Worm (Caenorhabditis elegans): Measurements from ENCODE around the gene eef-1B.1.

Gene eef-1B.1

ce11 chrIII:7977224-7977623, 4.0 kb upstream of the eef-1B.1 start:
- no peak for TF ChIP-seq C38D4.7 (GFP tag; optimal IDR thresholded peaks at IDR 0.05)
- no peak for TF ChIP-seq ceh-14 (tag; optimal IDR thresholded peaks at IDR 0.05)
- TF ChIP-seq nhr-232 (tag; optimal IDR thresholded peaks at IDR 0.05) = no peak
- TF ChIP-seq pag-3 (tag; optimal IDR thresholded peaks at IDR 0.05; ENCODE audit: borderline replicate concordance) = no peak
- no peak for TF ChIP-seq F13H6.1 (tag; optimal IDR thresholded peaks at IDR 0.05)
- TF ChIP-seq pat-9 (tag; optimal IDR thresholded peaks at IDR 0.05) = no peak
- no peak for TF ChIP-seq sox-4 (tag; optimal IDR thresholded peaks at IDR 0.05)
- no peak for TF ChIP-seq ceh-34 (tag; optimal IDR thresholded peaks at IDR 0.05)
- TF ChIP-seq K09A11.1 (tag; optimal IDR thresholded peaks at IDR 0.05; ENCODE audit: insufficient read depth) = no peak
- TF ChIP-seq nhr-11 (tag; optimal IDR thresholded peaks at IDR 0.05) = no peak
- TF ChIP-seq pha-2 (tag; optimal IDR thresholded peaks at IDR 0.05) = no peak
- no peak for TF ChIP-seq gmeb-2 (tag; optimal IDR thresholded peaks at IDR 0.05)
- TF ChIP-seq madf-2 (tag; optimal IDR thresholded peaks at IDR 0.05) = no peak
- TF ChIP-seq mec-3 (tag; optimal IDR thresholded peaks at IDR 0.05; ENCODE audit: borderline replicate concordance) = no peak
- TF ChIP-seq ahr-1 (tag; optimal IDR thresholded peaks at IDR 0.05) = no peak
- no peak for TF ChIP-seq dve-1 (tag; optimal IDR thresholded peaks at IDR 0.05)

DNA sequence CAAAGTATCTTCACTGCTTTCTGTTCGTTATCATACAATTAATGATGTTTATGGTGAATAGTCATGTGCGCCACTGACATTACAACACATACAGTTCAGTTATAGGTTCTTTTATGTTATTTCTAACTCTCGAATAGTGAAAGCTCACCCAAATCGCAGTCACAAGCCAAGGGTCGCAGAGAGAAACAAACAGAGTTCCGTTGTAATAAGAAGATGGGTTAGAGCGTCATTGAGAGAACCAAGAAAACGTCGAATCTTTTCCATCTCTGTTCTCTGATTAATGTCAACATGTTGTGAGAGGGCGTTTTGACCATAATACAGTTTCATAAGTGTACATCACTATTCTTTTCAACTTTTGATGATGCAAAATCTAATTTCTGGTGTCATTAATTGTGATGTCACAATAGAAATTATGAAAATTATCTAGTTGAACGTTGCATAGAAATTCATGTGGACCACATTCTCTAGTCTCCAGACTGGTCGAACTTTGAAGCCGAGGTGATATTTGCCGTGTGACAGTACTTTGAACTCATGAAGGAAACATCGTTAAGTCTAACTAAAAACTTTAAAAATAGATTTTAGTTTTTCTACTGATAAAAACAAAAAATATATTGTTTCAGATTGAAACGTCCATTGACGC, 902 bp upstream of the eef-1B.1 start:
- no peak for TF ChIP-seq hlh-8 (tag; optimal IDR thresholded peaks at IDR 0.05)
- TF ChIP-seq elt-4 (tag; optimal IDR thresholded peaks at IDR 0.05) = no peak
- TF ChIP-seq hlh-6 (tag; optimal IDR thresholded peaks at IDR 0.05) = no peak
- TF ChIP-seq hlh-15 (tag; optimal IDR thresholded peaks at IDR 0.05) = no peak
- TF ChIP-seq ceh-45 (GFP tag; IDR thresholded peaks at IDR 0.05) = no peak
- TF ChIP-seq ama-1 (optimal IDR thresholded peaks at IDR 0.05) = no peak
- no peak for TF ChIP-seq dmd-4 (tag; optimal IDR thresholded peaks at IDR 0.05; ENCODE audit: borderline replicate concordance)
- no peak for TF ChIP-seq tbx-2 (tag; optimal IDR thresholded peaks at IDR 0.05)
- TF ChIP-seq eyg-1 (tag; optimal IDR thresholded peaks at IDR 0.05) = no peak
- TF ChIP-seq ceh-24 (tag; optimal IDR thresholded peaks at IDR 0.05) = no peak
- no peak for TF ChIP-seq zip-5 (tag; optimal IDR thresholded peaks at IDR 0.05)
- no peak for TF ChIP-seq madf-2 (tag; optimal IDR thresholded peaks at IDR 0.05)
- no peak for TF ChIP-seq ceh-6 (GFP tag; optimal IDR thresholded peaks at IDR 0.05)
- TF ChIP-seq ceh-9 (tag; optimal IDR thresholded peaks at IDR 0.05) = no peak
- no peak for TF ChIP-seq ahr-1 (tag; optimal IDR thresholded peaks at IDR 0.05)
- TF ChIP-seq dve-1 (tag; optimal IDR thresholded peaks at IDR 0.05) = no peak

DNA sequence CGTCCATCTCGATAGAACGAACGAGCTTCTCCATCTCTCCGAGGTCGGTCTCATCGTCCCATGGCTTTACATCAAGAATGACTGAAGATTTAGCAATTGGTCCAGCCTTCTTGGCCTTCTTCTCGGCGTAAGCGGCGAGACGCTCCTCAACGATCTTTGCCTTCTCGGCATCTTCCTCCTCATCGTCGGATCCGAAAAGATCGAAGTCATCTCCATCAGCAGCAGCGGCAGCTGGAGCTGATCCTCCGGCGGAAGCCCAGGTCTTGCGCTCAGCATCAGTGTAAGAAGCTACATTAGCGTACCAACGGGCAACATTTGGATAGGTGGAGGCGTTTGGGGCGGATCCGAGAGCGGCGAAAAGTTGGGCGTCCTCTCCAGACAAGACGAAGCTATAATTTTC, 499 bp downstream of the eef-1B.1 start:
- TF ChIP-seq ceh-6 (GFP tag; optimal IDR thresholded peaks at IDR 0.05) = no peak
- TF ChIP-seq hlh-6 (tag; optimal IDR thresholded peaks at IDR 0.05) = no peak
- no peak for TF ChIP-seq ceh-31 (tag; optimal IDR thresholded peaks at IDR 0.05)
- TF ChIP-seq sox-2 (GFP tag; IDR thresholded peaks at IDR 0.05) = no peak
- TF ChIP-seq C38D4.7 (GFP tag; optimal IDR thresholded peaks at IDR 0.05) = no peak
- no peak for TF ChIP-seq ceh-24 (tag; optimal IDR thresholded peaks at IDR 0.05)
- TF ChIP-seq ttx-3 (tag; optimal IDR thresholded peaks at IDR 0.05) = no peak
- TF ChIP-seq ets-4 (tag; optimal IDR thresholded peaks at IDR 0.05) = no peak
- TF ChIP-seq fkh-6 (tag; optimal IDR thresholded peaks at IDR 0.05) = no peak
- no peak for TF ChIP-seq K09A11.1 (tag; optimal IDR thresholded peaks at IDR 0.05; ENCODE audit: insufficient read depth)
- TF ChIP-seq rnt-1 (tag; optimal IDR thresholded peaks at IDR 0.05) = no peak
- TF ChIP-seq lin-11 (tag; optimal IDR thresholded peaks at IDR 0.05) = no peak
- no peak for TF ChIP-seq nhr-232 (tag; optimal IDR thresholded peaks at IDR 0.05)
- no peak for TF ChIP-seq hlh-30 (tag; optimal IDR thresholded peaks at IDR 0.05; ENCODE audit: insufficient read depth)
- no peak for TF ChIP-seq pha-4 (tag; optimal IDR thresholded peaks at IDR 0.05)
- TF ChIP-seq pqm-1 (tag; optimal IDR thresholded peaks at IDR 0.05) = no peak
- TF ChIP-seq sox-4 (tag; optimal IDR thresholded peaks at IDR 0.05) = no peak
- TF ChIP-seq pha-2 (tag; optimal IDR thresholded peaks at IDR 0.05) = no peak
- TF ChIP-seq unc-86 (tag; optimal IDR thresholded peaks at IDR 0.05) = no peak
- no peak for TF ChIP-seq eyg-1 (tag; optimal IDR thresholded peaks at IDR 0.05)

All from whole organism, late embryonic.